Worm (Caenorhabditis elegans) whole organism, early embryonic: ENCODE results near the gene vha-4.

Experiments
- B0310.2 ChIP-seq: sonication (generic microtip); optimal IDR thresholded peaks from 2 replicates; lab custom pipeline; 2016; ENCODE audit warnings: mild to moderate bottlenecking, missing genetic modification characterization, missing compliant biosample characterization
- aly-1 ChIP-seq: sonication (generic microtip); optimal IDR thresholded peaks from 2 replicates; lab custom pipeline; 2016; ENCODE audit warnings: missing genetic modification characterization, missing compliant biosample characterization
- ama-1 ChIP-seq: fragments of 150-350 bp; optimal IDR thresholded peaks from 2 replicates; lab custom pipeline; 2014
- hmbx-1 ChIP-seq: sonication (generic microtip); optimal IDR thresholded peaks from 2 replicates; lab custom pipeline; 2016; ENCODE audit warnings: mild to moderate bottlenecking, missing genetic modification characterization, missing compliant biosample characterization
- hmg-4 ChIP-seq: fragments of 200-800 bp; sonication (Bioruptor generic); optimal IDR thresholded peaks from 2 replicates; lab custom pipeline; 2018; ENCODE audit warnings: mild to moderate bottlenecking, missing genetic modification characterization, missing compliant biosample characterization
- hnd-1 ChIP-seq: sonication (generic microtip); optimal IDR thresholded peaks from 2 replicates; lab custom pipeline; 2016; ENCODE audit warnings: missing genetic modification characterization, missing compliant biosample characterization
- pes-1 ChIP-seq: fragments of 200-800 bp; sonication (Bioruptor generic); IDR thresholded peaks from 2 replicates; pipeline ENCODE4 v1.3.6; 2022; ENCODE audit warnings: missing genetic modification reagents, missing genetic modification characterization, missing compliant biosample characterization
- tbx-37 ChIP-seq: fragments of 200-800 bp; sonication (Bioruptor generic); conservative IDR thresholded peaks from 2 replicates; pipeline ENCODE4 v1.3.6; 2022; ENCODE audit warnings: missing genetic modification reagents, missing genetic modification characterization, missing compliant biosample characterization
- tra-4 ChIP-seq: sonication (generic microtip); optimal IDR thresholded peaks from 2 replicates; lab custom pipeline; 2017; ENCODE audit warnings: missing genetic modification characterization, missing compliant biosample characterization

- no peak for TF ChIP-seq ama-1
- TF ChIP-seq hmg-4 (GFP tag; lab: Kevin White, UChicago) = no peak
- TF ChIP-seq hmbx-1 (tag; lab: Kevin White, UChicago) = no peak
- no peak for TF ChIP-seq pes-1 (GFP tag; lab: Robert Waterston, UW)
- TF ChIP-seq hnd-1 (tag; lab: Kevin White, UChicago) = no peak
- no peak for TF ChIP-seq aly-1 (tag; lab: Kevin White, UChicago)
- TF ChIP-seq tra-4 (tag; lab: Kevin White, UChicago) = no peak
- TF ChIP-seq tbx-37 (GFP tag; lab: Robert Waterston, UW) = no peak
- TF ChIP-seq B0310.2 (tag; lab: Kevin White, UChicago) = no peak
Observed at ce11 chrII:7835314-7835713, 43.8 kb downstream of the vha-4 start, which contains the start of gene cex-2.
